Fruit fly (Drosophila melanogaster): Measurements from ENCODE around the gene CG15317.

DNA sequence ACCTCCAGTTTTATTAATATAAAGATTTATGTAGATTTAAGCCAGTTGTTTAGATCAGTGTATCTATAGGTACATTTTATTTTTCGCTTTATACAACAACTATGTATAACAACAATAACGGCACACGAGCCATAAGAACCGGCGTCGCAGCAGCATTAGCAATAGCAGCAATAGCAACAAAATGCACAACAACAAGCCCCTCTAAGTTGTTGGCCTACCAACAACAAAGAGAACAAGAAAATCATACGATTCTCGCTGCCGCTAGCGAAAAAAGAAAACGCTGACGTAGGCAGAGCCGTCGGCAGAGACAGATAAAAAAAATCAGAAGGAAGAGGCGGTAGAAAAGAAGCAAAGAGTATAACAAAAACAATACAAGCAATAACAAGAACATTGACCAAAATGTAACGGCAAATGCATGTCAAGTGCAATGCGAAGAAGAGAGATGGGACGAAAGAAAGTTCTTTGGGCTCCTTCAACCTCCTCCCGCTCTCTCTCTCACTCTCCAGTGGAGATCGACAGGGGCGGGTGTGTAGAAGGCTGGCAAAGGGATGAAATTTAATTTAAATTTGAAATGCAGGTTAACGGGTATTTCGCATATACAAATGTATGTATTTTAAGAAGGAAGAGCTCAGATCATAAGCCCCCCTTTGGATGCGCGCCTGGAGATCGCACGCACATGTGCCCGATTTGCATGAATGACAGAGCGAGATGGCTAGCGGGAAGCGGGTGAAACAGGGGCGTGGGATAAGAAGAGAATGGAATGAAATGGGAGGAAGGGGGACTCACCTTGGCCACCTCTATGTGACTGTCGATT lies 22.6 kb upstream of the CG15317 start:
- peak; percentile 98 for TF ChIP-seq CG8089 (GFP tag; optimal IDR thresholded peaks at IDR 0.05)
- peak; percentile 91 for TF ChIP-seq Fer2 (tag; optimal IDR thresholded peaks at IDR 0.05)
- TF ChIP-seq CG15479 (GFP tag; optimal IDR thresholded peaks at IDR 0.05) = no peak
- TF ChIP-seq CG18599 (GFP tag; optimal IDR thresholded peaks at IDR 0.05) = peak; percentile 98
- TF ChIP-seq ap (GFP tag; IDR thresholded peaks at IDR 0.05) = peak; percentile 98
- peak; percentile 99 for TF ChIP-seq chn (GFP tag; optimal IDR thresholded peaks at IDR 0.05)
- peak; percentile 95 for TF ChIP-seq sr (GFP tag; IDR thresholded peaks at IDR 0.05)
- peak; percentile 89 for TF ChIP-seq TFAM (GFP tag; optimal IDR thresholded peaks at IDR 0.05)
- peak; percentile 98 for TF ChIP-seq CG10979 (tag; optimal IDR thresholded peaks at IDR 0.05)
- peak; percentile 99 for TF ChIP-seq Xbp1 (GFP tag; optimal IDR thresholded peaks at IDR 0.05)
- TF ChIP-seq ATbp (GFP tag; optimal IDR thresholded peaks at IDR 0.05) = peak; percentile 98
- peak; percentile 88 for TF ChIP-seq CG8281 (tag; optimal IDR thresholded peaks at IDR 0.05)
- peak; percentile 91 for TF ChIP-seq CG6654 (GFP tag; optimal IDR thresholded peaks at IDR 0.05)
- TF ChIP-seq CG6854 (GFP tag; optimal IDR thresholded peaks at IDR 0.05) = peak; percentile 93

All from whole organism, embryonic.